Worm (Caenorhabditis elegans): ENCODE results near the gene Y75B12B.13.

DNA sequence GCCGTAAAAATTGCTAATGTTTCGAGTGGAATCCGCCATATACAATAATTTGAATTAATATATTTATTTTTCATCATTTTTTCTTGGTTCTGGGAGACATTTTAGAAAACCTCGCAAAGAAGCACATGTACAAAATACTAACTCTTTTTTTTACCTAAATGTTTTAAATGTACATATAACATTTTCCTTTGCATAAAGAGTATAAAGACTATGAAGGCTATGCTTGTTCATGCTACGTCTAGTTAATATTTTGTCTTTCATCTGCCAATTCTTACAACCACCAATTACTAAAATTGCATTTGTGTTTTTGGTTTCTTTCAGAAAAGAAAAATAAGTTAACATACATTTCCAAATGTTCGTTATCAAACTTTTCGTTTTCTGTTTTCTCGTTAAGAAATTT lies 27.5 kb upstream of the Y75B12B.13 start, which contains the start of gene irld-25:
- no peak for TF ChIP-seq flt-1 (GFP tag; IDR thresholded peaks at IDR 0.05)
- no peak for TF ChIP-seq ref-1 (GFP tag; conservative IDR thresholded peaks at IDR 0.05)
- no peak for TF ChIP-seq T22C8.4 (GFP tag; IDR thresholded peaks at IDR 0.05)
